Worm (Caenorhabditis elegans) whole organism, L1 larva: Measurements from ENCODE around the gene Y75B8A.28.

ENCODE experiments used
- C04F5.9 ChIP-seq: sonication (generic microtip); optimal IDR thresholded peaks from 2 replicates; lab custom pipeline; 2016; ENCODE audit warnings: missing genetic modification characterization, missing compliant biosample characterization
- C34B4.2 ChIP-seq: sonication (generic microtip); optimal IDR thresholded peaks from 2 replicates; lab custom pipeline; 2017; ENCODE audit warnings: mild to moderate bottlenecking, missing genetic modification characterization, missing compliant biosample characterization
- F16B12.6 ChIP-seq: fragments of 150-350 bp; optimal IDR thresholded peaks from 2 replicates; lab custom pipeline; 2014; ENCODE audit warnings: missing biosample characterization, missing genetic modification characterization
- aha-1 ChIP-seq: fragments of 150-350 bp; optimal IDR thresholded peaks from 2 replicates; lab custom pipeline; 2014; ENCODE audit warnings: missing biosample characterization, missing genetic modification characterization
- ama-1 ChIP-seq: fragments of 150-350 bp; optimal IDR thresholded peaks from 2 replicates; lab custom pipeline; 2014
- blmp-1 ChIP-seq: fragments of 150-350 bp; optimal IDR thresholded peaks from 2 replicates; lab custom pipeline; 2014; ENCODE audit warnings: missing biosample characterization, missing genetic modification characterization
- ceh-63 ChIP-seq: fragments of 200-800 bp; sonication (Bioruptor generic); optimal IDR thresholded peaks from 2 replicates; lab custom pipeline; 2018; ENCODE audit warnings: mild to moderate bottlenecking, missing genetic modification characterization, missing compliant biosample characterization
- ceh-82 ChIP-seq, 3 experiments: fragments of 150-350 bp in 1 of 3; sonication (generic microtip) in 2 of 3; optimal IDR thresholded peaks; 2 replicates each; lab custom pipeline; 2014 to 2017; ENCODE audit warnings: missing biosample characterization in 3 of 3, missing genetic modification characterization in 3 of 3
- ceh-88 ChIP-seq: fragments of 200-800 bp; sonication (Bioruptor generic); IDR thresholded peaks from 2 replicates; pipeline ENCODE4 v1.3.6; 2022; ENCODE audit warnings: missing genetic modification characterization, missing compliant biosample characterization
- efl-1 ChIP-seq, 4 experiments: fragments of 150-350 bp; optimal IDR thresholded peaks in 3 of 4; peaks in 1 of 4; 1 replicate in 1 of 4; 2 replicates in 3 of 4; lab custom pipeline; 2014; ENCODE audit warnings: missing biosample characterization in 2 of 4, missing genetic modification characterization in 2 of 4, missing genetic modification reagents in 2 of 4
- efl-3 ChIP-seq: fragments of 200-800 bp; sonication (Bioruptor generic); optimal IDR thresholded peaks from 2 replicates; lab custom pipeline; 2018; ENCODE audit warnings: mild to moderate bottlenecking, missing genetic modification characterization, missing compliant biosample characterization
- egl-27 ChIP-seq, 2 experiments: fragments of 150-350 bp in 1 of 2; sonication (generic microtip); optimal IDR thresholded peaks; 3 replicates each; lab custom pipeline; 2017 to 2018; ENCODE audit warnings: missing biosample characterization in 2 of 2, missing genetic modification characterization in 2 of 2, missing genetic modification reagents in 2 of 2
- elt-2 ChIP-seq: sonication (generic microtip); optimal IDR thresholded peaks from 2 replicates; lab custom pipeline; 2016; ENCODE audit warnings: missing genetic modification characterization, mild to moderate bottlenecking, inconsistent platforms, missing compliant biosample characterization, missing genetic modification reagents
- elt-3 ChIP-seq, 6 experiments: fragments of 150-350 bp in 1 of 6; sonication (generic microtip); optimal IDR thresholded peaks; 2 replicates each; lab custom pipeline; 2017 to 2018; ENCODE audit warnings: missing biosample characterization in 6 of 6, missing genetic modification characterization in 6 of 6, inconsistent platforms in 1 of 6
- fkh-10 ChIP-seq: sonication (generic microtip); optimal IDR thresholded peaks from 2 replicates; lab custom pipeline; 2017; ENCODE audit warnings: missing biosample characterization, missing genetic modification reagents, missing genetic modification characterization
- hlh-17 ChIP-seq: fragments of 200-800 bp; sonication (Bioruptor generic); optimal IDR thresholded peaks from 2 replicates; lab custom pipeline; 2018; ENCODE audit warnings: missing genetic modification characterization, mild to moderate bottlenecking, missing compliant biosample characterization, moderate library complexity, borderline replicate concordance
- hlh-4 ChIP-seq: sonication (generic microtip); optimal IDR thresholded peaks from 2 replicates; lab custom pipeline; 2016; ENCODE audit warnings: mild to moderate bottlenecking, missing genetic modification characterization, missing compliant biosample characterization
- hpl-2 ChIP-seq: fragments of 150-350 bp; optimal IDR thresholded peaks from 2 replicates; lab custom pipeline; 2014; ENCODE audit warnings: missing biosample characterization, missing genetic modification reagents, missing genetic modification characterization
- isw-1 ChIP-seq: fragments of 200-800 bp; sonication (Bioruptor generic); IDR thresholded peaks from 2 replicates; pipeline ENCODE4 v1.3.6; 2022; ENCODE audit warnings: missing genetic modification characterization, missing compliant biosample characterization
- jun-1 ChIP-seq: fragments of 150-350 bp; optimal IDR thresholded peaks from 2 replicates; lab custom pipeline; 2014; ENCODE audit warnings: missing biosample characterization, missing genetic modification reagents, missing genetic modification characterization
- lin-14 ChIP-seq: fragments of 200-800 bp; sonication (Bioruptor generic); optimal IDR thresholded peaks from 2 replicates; lab custom pipeline; 2018; ENCODE audit warnings: mild to moderate bottlenecking, missing genetic modification characterization, moderate library complexity, missing compliant biosample characterization
- lin-35 ChIP-seq, 2 experiments: fragments of 150-350 bp; optimal IDR thresholded peaks; 2 replicates each; lab custom pipeline; 2014; ENCODE audit warnings: missing biosample characterization in 2 of 2, missing genetic modification characterization in 2 of 2, missing genetic modification reagents in 2 of 2
- mdl-1 ChIP-seq, 2 experiments: fragments of 150-350 bp; optimal IDR thresholded peaks; 2 replicates each; lab custom pipeline; 2014 to 2017; ENCODE audit warnings: missing biosample characterization in 2 of 2, missing genetic modification characterization in 2 of 2, inconsistent platforms in 1 of 2
- mep-1 ChIP-seq: fragments of 150-350 bp; optimal IDR thresholded peaks from 2 replicates; lab custom pipeline; 2014; ENCODE audit warnings: missing biosample characterization, missing genetic modification characterization
- nhr-19 ChIP-seq: fragments of 200-800 bp; sonication (Bioruptor generic); conservative IDR thresholded peaks from 2 replicates; pipeline ENCODE4 v1.3.6; 2022; ENCODE audit warnings: missing genetic modification characterization, missing compliant biosample characterization
- nhr-237 ChIP-seq: fragments of 150-350 bp; optimal IDR thresholded peaks from 2 replicates; lab custom pipeline; 2014; ENCODE audit warnings: missing biosample characterization, missing genetic modification characterization
- nhr-85 ChIP-seq: sonication (generic microtip); peaks from one replicate; lab custom pipeline; 2016; ENCODE audit warnings: missing genetic modification characterization, inconsistent platforms, missing compliant biosample characterization
- nhr-90 ChIP-seq: sonication (generic microtip); optimal IDR thresholded peaks from 2 replicates; lab custom pipeline; 2016; ENCODE audit warnings: mild to moderate bottlenecking, missing genetic modification characterization, missing compliant biosample characterization; ENCODE audit not compliant: poor library complexity
- pax-3 ChIP-seq: fragments of 200-800 bp; sonication (Bioruptor generic); optimal IDR thresholded peaks from 2 replicates; lab custom pipeline; 2018; ENCODE audit warnings: mild to moderate bottlenecking, missing genetic modification characterization, moderate library complexity, missing compliant biosample characterization
- skn-1 ChIP-seq: fragments of 150-350 bp; optimal IDR thresholded peaks from 2 replicates; lab custom pipeline; 2014; ENCODE audit warnings: missing biosample characterization, missing genetic modification characterization
- snpc-4 ChIP-seq: fragments of 150-350 bp; optimal IDR thresholded peaks from 2 replicates; lab custom pipeline; 2014; ENCODE audit warnings: missing biosample characterization, missing genetic modification characterization
- snu-23 ChIP-seq: sonication (generic microtip); optimal IDR thresholded peaks from 2 replicates; lab custom pipeline; 2016; ENCODE audit warnings: missing genetic modification characterization, missing compliant biosample characterization
- sox-4 ChIP-seq: sonication (generic microtip); optimal IDR thresholded peaks from 2 replicates; lab custom pipeline; 2016; ENCODE audit warnings: missing genetic modification characterization, missing compliant biosample characterization
- sptf-1 ChIP-seq: fragments of 150-350 bp; optimal IDR thresholded peaks from 2 replicates; lab custom pipeline; 2014; ENCODE audit warnings: missing biosample characterization, missing genetic modification characterization
- sup-37 ChIP-seq: fragments of 200-800 bp; sonication (Bioruptor generic); optimal IDR thresholded peaks from 2 replicates; lab custom pipeline; 2018; ENCODE audit warnings: mild to moderate bottlenecking, missing genetic modification characterization, missing compliant biosample characterization
- tbx-2 ChIP-seq: sonication (generic microtip); optimal IDR thresholded peaks from 2 replicates; lab custom pipeline; 2016; ENCODE audit warnings: missing genetic modification characterization, missing compliant biosample characterization
- unc-30 ChIP-seq: sonication (generic microtip); optimal IDR thresholded peaks from 2 replicates; lab custom pipeline; 2017; ENCODE audit warnings: missing biosample characterization, missing genetic modification characterization
- unc-86 ChIP-seq: sonication (generic microtip); optimal IDR thresholded peaks from 2 replicates; lab custom pipeline; 2016; ENCODE audit warnings: missing genetic modification characterization, missing compliant biosample characterization
- vab-15 ChIP-seq: sonication (generic microtip); optimal IDR thresholded peaks from 2 replicates; lab custom pipeline; 2017; ENCODE audit warnings: missing genotype, mild to moderate bottlenecking, missing genetic modification characterization, missing compliant biosample characterization
- zag-1 ChIP-seq: fragments of 150-350 bp; optimal IDR thresholded peaks from 2 replicates; lab custom pipeline; 2014; ENCODE audit warnings: missing biosample characterization, missing genetic modification characterization
- zip-4 ChIP-seq: fragments of 200-800 bp; sonication (Bioruptor generic); optimal IDR thresholded peaks from 2 replicates; lab custom pipeline; 2018; ENCODE audit warnings: mild to moderate bottlenecking, missing genetic modification characterization, moderate library complexity, missing compliant biosample characterization
- ztf-4 ChIP-seq: fragments of 150-350 bp; optimal IDR thresholded peaks from 2 replicates; lab custom pipeline; 2014; ENCODE audit warnings: missing biosample characterization, missing genetic modification characterization

The Y75B8A.28 gene

ce11 chrIII:12325284-12325683 is 6.4 kb downstream of the Y75B8A.28 start:
- TF ChIP-seq C34B4.2 (tag; lab: Kevin White, UChicago): no peak
- no peak for TF ChIP-seq ceh-63 (GFP tag; lab: Kevin White, UChicago)
- TF ChIP-seq hlh-17 (GFP tag; lab: Kevin White, UChicago): no peak
- TF ChIP-seq zag-1 (tag; lab: Kevin White, UChicago): no peak
- TF ChIP-seq isw-1 (GFP tag; lab: Robert Waterston, UW): no peak
- no peak for TF ChIP-seq ceh-82 (tag; optimal IDR thresholded peaks at IDR 0.05; lab: Kevin White, UChicago)
- peak; percentile 10 for TF ChIP-seq mep-1 (tag; lab: Kevin White, UChicago)
- no peak for TF ChIP-seq skn-1 (tag; lab: Kevin White, UChicago)
- no peak for TF ChIP-seq ztf-4 (tag; lab: Kevin White, UChicago)
- TF ChIP-seq nhr-237 (tag; lab: Kevin White, UChicago): no peak
- TF ChIP-seq nhr-85 (tag; lab: Kevin White, UChicago): peak; percentile 68
- no peak for TF ChIP-seq aha-1 (tag; lab: Kevin White, UChicago)
- TF ChIP-seq hlh-4 (tag; lab: Kevin White, UChicago): no peak
- 0 out of 2 replicates have a peak, but pooled peaks have one; percentile 5 for TF ChIP-seq nhr-19 (GFP tag; lab: Robert Waterston, UW)
- peak; percentile 26 for TF ChIP-seq snu-23 (GFP tag; lab: Kevin White, UChicago)
- TF ChIP-seq snpc-4: no peak
- TF ChIP-seq jun-1 (tag; lab: Kevin White, UChicago): peak; percentile 11
- TF ChIP-seq zip-4: no peak
- TF ChIP-seq C04F5.9 (tag; lab: Kevin White, UChicago): no peak
- no peak for TF ChIP-seq sox-4 (tag; lab: Kevin White, UChicago)
- peak in 1 of 6 experiments; percentile 86 for TF ChIP-seq elt-3 (tag; optimal IDR thresholded peaks at IDR 0.05; lab: Kevin White, UChicago)
- TF ChIP-seq vab-15: no peak
- TF ChIP-seq elt-2 (tag; lab: Kevin White, UChicago): peak; percentile 82
- no peak for TF ChIP-seq unc-30
- peak; percentile 14 for TF ChIP-seq nhr-90 (tag; lab: Kevin White, UChicago)
- TF ChIP-seq blmp-1 (tag; lab: Kevin White, UChicago): peak; percentile 11
- no peak for TF ChIP-seq mdl-1 (tag; optimal IDR thresholded peaks at IDR 0.05; lab: Kevin White, UChicago)
- no peak for TF ChIP-seq tbx-2
- TF ChIP-seq sup-37 (GFP tag; lab: Kevin White, UChicago): no peak
- TF ChIP-seq fkh-10: no peak
- no peak for TF ChIP-seq efl-1 (optimal IDR thresholded peaks at IDR 0.05; lab: Kevin White, UChicago)
- TF ChIP-seq efl-1 (GFP tag; optimal IDR thresholded peaks at IDR 0.05 in 1 of 2; lab: Kevin White, UChicago): peak in 1 of 2 experiments; percentile 64
- no peak for TF ChIP-seq ceh-88 (GFP tag; lab: Robert Waterston, UW)
- no peak for TF ChIP-seq unc-86 (tag; lab: Kevin White, UChicago)
- TF ChIP-seq lin-35 (GFP tag; optimal IDR thresholded peaks at IDR 0.05; lab: Kevin White, UChicago): peak in 1 of 2 experiments; percentile 50
- no peak for TF ChIP-seq sptf-1 (tag; lab: Kevin White, UChicago)
- TF ChIP-seq lin-14: peak; percentile 37

- TF ChIP-seq elt-3 (tag; optimal IDR thresholded peaks at IDR 0.05; lab: Kevin White, UChicago): peak in 3 of 6 experiments; percentile 16 to 73 (median 31)
- no peak for TF ChIP-seq snpc-4
- TF ChIP-seq lin-35 (GFP tag; optimal IDR thresholded peaks at IDR 0.05; lab: Kevin White, UChicago): peak in 1 of 2 experiments; percentile 39
- no peak for TF ChIP-seq efl-3 (GFP tag; lab: Kevin White, UChicago)
- no peak for TF ChIP-seq ztf-4 (tag; lab: Kevin White, UChicago)
- TF ChIP-seq snu-23 (GFP tag; lab: Kevin White, UChicago): peak; percentile 24
- TF ChIP-seq lin-14: peak; percentile 41
- no peak for TF ChIP-seq pax-3 (tag; lab: Kevin White, UChicago)
- peak; percentile 53 for TF ChIP-seq elt-2 (tag; lab: Kevin White, UChicago)
- TF ChIP-seq hpl-2 (GFP tag; lab: Kevin White, UChicago): peak; percentile 16
- TF ChIP-seq blmp-1 (tag; lab: Kevin White, UChicago): peak; percentile 40
- no peak for TF ChIP-seq egl-27 (tag; optimal IDR thresholded peaks at IDR 0.05; lab: Kevin White, UChicago)
- no peak for TF ChIP-seq F16B12.6 (tag; lab: Kevin White, UChicago)
- no peak for TF ChIP-seq ama-1
- no peak for TF ChIP-seq ceh-82 (tag; optimal IDR thresholded peaks at IDR 0.05; lab: Kevin White, UChicago)
These were observed 8.7 kb downstream of the Y75B8A.28 start, which contains the start of the genes zip-12 and Y75B8A.63 for ce11 chrIII:12327528-12327997. Gene zip-12, plus strand, starts transcription at chrIII:12327914. Gene Y75B8A.63, plus strand, starts transcription at chrIII:12327947.
